Worm (Caenorhabditis elegans) whole organism, L2 larva: ENCODE data around the gene B0244.9.

Source experiments
- aly-2 ChIP-seq: fragments of 150-350 bp; optimal IDR thresholded peaks from 2 replicates; lab custom pipeline; 2014; ENCODE audit warnings: missing biosample characterization, missing genetic modification characterization
- ztf-4 ChIP-seq: fragments of 150-350 bp; optimal IDR thresholded peaks from 2 replicates; lab custom pipeline; 2014; ENCODE audit warnings: missing biosample characterization, missing genetic modification characterization

ce11 chrIII:5711242-5711641 is 19.6 kb downstream of the B0244.9 start, which contains the start of gene rbm-26:
- no peak for TF ChIP-seq aly-2 (tag; lab: Kevin White, UChicago)
- no peak for TF ChIP-seq ztf-4 (tag; lab: Kevin White, UChicago)
